Worm (Caenorhabditis elegans) whole organism, L2 larva: ENCODE results near the gene rpy-1.

ENCODE experiments used
- C34F6.9 ChIP-seq: fragments of 150-350 bp; optimal IDR thresholded peaks from 2 replicates; lab custom pipeline; 2014; ENCODE audit warnings: missing biosample characterization, missing genetic modification characterization
- R02D3.7 ChIP-seq: fragments of 150-350 bp; optimal IDR thresholded peaks from 2 replicates; lab custom pipeline; 2014; ENCODE audit warnings: missing biosample characterization, missing genetic modification characterization
- Y55F3AM.14 ChIP-seq: fragments of 200-800 bp; sonication (Bioruptor generic); optimal IDR thresholded peaks from 2 replicates; lab custom pipeline; 2018; ENCODE audit warnings: mild to moderate bottlenecking, missing genetic modification characterization, missing compliant biosample characterization
- ama-1 ChIP-seq: fragments of 150-350 bp; optimal IDR thresholded peaks from 2 replicates; lab custom pipeline; 2018; ENCODE audit warnings: inconsistent platforms
- blmp-1 ChIP-seq: sonication (generic microtip); optimal IDR thresholded peaks from 2 replicates; lab custom pipeline; 2017; ENCODE audit warnings: missing genetic modification characterization, mild to moderate bottlenecking, missing compliant biosample characterization, antibody characterized with exemption, moderate library complexity; ENCODE audit not compliant: insufficient read depth
- ceh-82 ChIP-seq: fragments of 150-350 bp; optimal IDR thresholded peaks from 2 replicates; lab custom pipeline; 2014; ENCODE audit warnings: missing biosample characterization, missing genetic modification characterization
- egl-27 ChIP-seq: sonication (generic microtip); optimal IDR thresholded peaks from 3 replicates; lab custom pipeline; 2017; ENCODE audit warnings: missing biosample characterization, missing genetic modification reagents, missing genetic modification characterization
- elt-1 ChIP-seq: fragments of 150-350 bp; optimal IDR thresholded peaks from 2 replicates; lab custom pipeline; 2014; ENCODE audit warnings: missing biosample characterization, missing genetic modification characterization
- elt-3 ChIP-seq: sonication (generic microtip); optimal IDR thresholded peaks from 2 replicates; lab custom pipeline; 2017; ENCODE audit warnings: missing biosample characterization, missing genetic modification characterization
- fos-1 ChIP-seq: fragments of 150-350 bp; optimal IDR thresholded peaks from 2 replicates; lab custom pipeline; 2014; ENCODE audit warnings: missing biosample characterization, missing genetic modification characterization
- gmeb-1 ChIP-seq: fragments of 150-350 bp; optimal IDR thresholded peaks from 2 replicates; lab custom pipeline; 2014; ENCODE audit warnings: missing biosample characterization, missing genetic modification characterization
- lin-11 ChIP-seq: fragments of 150-350 bp; sonication (generic microtip); optimal IDR thresholded peaks from 2 replicates; lab custom pipeline; 2014; ENCODE audit warnings: missing biosample characterization, missing genetic modification characterization, inconsistent platforms, mixed read lengths
- lin-39 ChIP-seq: fragments of 150-350 bp; optimal IDR thresholded peaks from 2 replicates; lab custom pipeline; 2014; ENCODE audit warnings: missing biosample characterization, missing genetic modification reagents, missing genetic modification characterization
- lsy-2 ChIP-seq, 2 experiments: fragments of 150-350 bp in 1 of 2; sonication (generic microtip) in 1 of 2; optimal IDR thresholded peaks; 2 replicates each; lab custom pipeline; 2014 to 2017; ENCODE audit warnings: missing biosample characterization in 2 of 2, missing genetic modification characterization in 2 of 2
- mab-5 ChIP-seq: fragments of 150-350 bp; optimal IDR thresholded peaks from 2 replicates; lab custom pipeline; 2014; ENCODE audit warnings: missing biosample characterization, missing genetic modification characterization
- mbf-1 ChIP-seq: sonication (generic microtip); optimal IDR thresholded peaks from 2 replicates; lab custom pipeline; 2017; ENCODE audit warnings: missing biosample characterization, missing genetic modification characterization
- mdl-1 ChIP-seq, 2 experiments: fragments of 150-350 bp in 1 of 2; sonication (generic microtip) in 1 of 2; optimal IDR thresholded peaks; 2 replicates each; lab custom pipeline; 2017; ENCODE audit warnings: missing biosample characterization in 2 of 2, missing genetic modification characterization in 2 of 2
- nhr-12 ChIP-seq: fragments of 150-350 bp; optimal IDR thresholded peaks from 2 replicates; lab custom pipeline; 2014; ENCODE audit warnings: missing biosample characterization, missing genetic modification characterization
- nhr-129 ChIP-seq: fragments of 150-350 bp; optimal IDR thresholded peaks from 2 replicates; lab custom pipeline; 2014; ENCODE audit warnings: missing biosample characterization, missing genetic modification characterization
- nhr-21 ChIP-seq: fragments of 150-350 bp; optimal IDR thresholded peaks from 2 replicates; lab custom pipeline; 2014; ENCODE audit warnings: missing biosample characterization, missing genetic modification characterization
- nhr-6 ChIP-seq: fragments of 150-350 bp; optimal IDR thresholded peaks from 2 replicates; lab custom pipeline; 2014; ENCODE audit warnings: missing biosample characterization, missing genetic modification characterization
- nhr-77 ChIP-seq: fragments of 150-350 bp; optimal IDR thresholded peaks from 2 replicates; lab custom pipeline; 2014; ENCODE audit warnings: missing biosample characterization, missing genetic modification characterization
- peb-1 ChIP-seq: fragments of 150-350 bp; optimal IDR thresholded peaks from 2 replicates; lab custom pipeline; 2014; ENCODE audit warnings: missing biosample characterization, missing genetic modification characterization
- sem-4 ChIP-seq: fragments of 150-350 bp; optimal IDR thresholded peaks from 2 replicates; lab custom pipeline; 2014; ENCODE audit warnings: missing biosample characterization, missing genetic modification reagents, missing genetic modification characterization
- skn-1 ChIP-seq: sonication (generic microtip); optimal IDR thresholded peaks from 2 replicates; lab custom pipeline; 2017; ENCODE audit warnings: missing biosample characterization, missing genetic modification characterization
- sma-9 ChIP-seq, 2 experiments: fragments of 150-350 bp in 1 of 2; sonication (generic microtip) in 1 of 2; optimal IDR thresholded peaks; 2 replicates each; lab custom pipeline; 2014 to 2016; ENCODE audit warnings: missing genetic modification characterization in 2 of 2, mild to moderate bottlenecking in 1 of 2, missing biosample characterization in 1 of 2, missing compliant biosample characterization in 1 of 2, missing genetic modification reagents in 1 of 2, moderate library complexity in 1 of 2
- snpc-4 ChIP-seq: fragments of 150-350 bp; optimal IDR thresholded peaks from 2 replicates; lab custom pipeline; 2014; ENCODE audit warnings: missing biosample characterization, missing genetic modification characterization
- unc-62 ChIP-seq: fragments of 150-350 bp; optimal IDR thresholded peaks from 2 replicates; lab custom pipeline; 2014; ENCODE audit warnings: missing biosample characterization, missing genetic modification reagents, missing genetic modification characterization
- zag-1 ChIP-seq: fragments of 150-350 bp; optimal IDR thresholded peaks from 2 replicates; lab custom pipeline; 2014; ENCODE audit warnings: missing biosample characterization, missing genetic modification characterization
- ztf-1 ChIP-seq: fragments of 200-800 bp; sonication (Bioruptor generic); conservative IDR thresholded peaks from 2 replicates; pipeline ENCODE4 v1.3.6; 2022; ENCODE audit warnings: missing genetic modification characterization, missing compliant biosample characterization
- ztf-4 ChIP-seq: fragments of 150-350 bp; optimal IDR thresholded peaks from 2 replicates; lab custom pipeline; 2014; ENCODE audit warnings: missing biosample characterization, missing genetic modification characterization

rpy-1 gene

DNA sequence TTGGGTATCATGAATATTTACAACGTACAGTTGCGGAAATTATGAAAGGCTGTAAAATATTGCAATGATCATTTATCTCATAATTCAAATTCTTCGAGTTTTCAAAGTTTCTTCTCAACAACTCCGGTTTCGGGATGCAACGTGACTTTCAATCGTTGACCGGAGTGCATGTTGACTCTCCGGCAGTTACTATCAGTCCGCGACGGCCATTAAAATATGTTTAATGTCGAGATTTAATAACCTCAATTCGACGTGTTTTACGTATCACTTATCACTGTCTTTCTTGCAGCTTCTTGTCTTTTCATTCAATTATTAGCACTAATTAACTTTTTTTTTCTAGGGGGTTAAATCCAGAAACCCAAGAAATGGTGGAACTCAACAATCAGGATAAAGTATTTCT, 12.8 kb upstream of the rpy-1 start, which contains the start of gene tsp-10:
TSS of gene tsp-10 (plus strand) at position 366 of the 400 bp plus-strand sequence.
- TF ChIP-seq Y55F3AM.14 (GFP tag; lab: Kevin White, UChicago), result no peak
- no peak for TF ChIP-seq ceh-82 (tag; lab: Kevin White, UChicago)
- TF ChIP-seq mdl-1 (tag; optimal IDR thresholded peaks at IDR 0.05; lab: Kevin White, UChicago), result no peak
- TF ChIP-seq C34F6.9 (tag; lab: Kevin White, UChicago), result no peak
- TF ChIP-seq elt-3 (tag; lab: Kevin White, UChicago), result no peak
- no peak for TF ChIP-seq peb-1
- no peak for TF ChIP-seq elt-1
- no peak for TF ChIP-seq sem-4
- no peak for TF ChIP-seq snpc-4 (tag; lab: Kevin White, UChicago)
- TF ChIP-seq R02D3.7 (tag; lab: Kevin White, UChicago), result no peak
- no peak for TF ChIP-seq mab-5 (tag; lab: Kevin White, UChicago)
- TF ChIP-seq gmeb-1 (tag; lab: Kevin White, UChicago), result no peak
- no peak for TF ChIP-seq nhr-12 (tag; lab: Kevin White, UChicago)
- no peak for TF ChIP-seq ztf-4 (tag; lab: Kevin White, UChicago)
- TF ChIP-seq, all 48 proteins: peak for 0

DNA sequence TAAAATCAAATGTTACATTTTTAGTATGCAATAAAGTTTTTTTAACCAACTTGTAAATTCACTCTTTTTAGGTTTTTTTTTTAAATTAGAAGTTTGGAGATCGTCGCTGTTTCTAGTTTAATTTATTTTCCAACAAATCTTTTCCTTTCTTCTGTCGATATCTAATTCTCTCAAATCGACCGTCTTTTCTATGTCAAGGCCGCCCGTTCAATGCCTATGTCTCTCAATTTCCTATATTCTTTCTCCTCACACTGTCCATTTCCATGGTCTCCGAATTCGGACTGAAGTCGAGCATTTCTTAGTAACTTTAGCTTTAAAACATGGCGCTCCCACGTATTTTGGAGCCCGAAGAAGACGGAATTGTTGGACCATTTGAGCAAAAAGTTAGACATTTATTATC, 11.2 kb upstream of the rpy-1 start, which contains the start of the genes T14B4.5 and T14B4.20:
TSS of gene T14B4.5 (plus strand) at position 226 of the 400 bp plus-strand sequence.
TSS of gene T14B4.20 (plus strand) at position 264 of the 400 bp plus-strand sequence.
- TF ChIP-seq peb-1 (no peak), egl-27 (tag; lab: Kevin White, UChicago) (no peak), ama-1 (lab: Kevin White, UChicago) (no peak), lin-39 (no peak), ztf-1 (GFP tag; lab: Robert Waterston, UW) (no peak), snpc-4 (tag; lab: Kevin White, UChicago) (no peak), R02D3.7 (tag; lab: Kevin White, UChicago) (no peak), unc-62 (GFP tag; lab: Kevin White, UChicago) (no peak), mbf-1 (tag; lab: Kevin White, UChicago) (no peak), lsy-2 (tag; optimal IDR thresholded peaks at IDR 0.05; lab: Kevin White, UChicago) (no peak), skn-1 (tag; lab: Kevin White, UChicago) (no peak), elt-1 (no peak), sma-9 (GFP tag; optimal IDR thresholded peaks at IDR 0.05; lab: Kevin White, UChicago) (no peak), sma-9 (tag; optimal IDR thresholded peaks at IDR 0.05; lab: Kevin White, UChicago) (no peak), zag-1 (tag; lab: Kevin White, UChicago) (no peak), nhr-6 (tag; lab: Kevin White, UChicago) (no peak), sem-4 (no peak), nhr-77 (tag; lab: Kevin White, UChicago) (no peak), lin-11 (tag; lab: Kevin White, UChicago) (no peak)

DNA sequence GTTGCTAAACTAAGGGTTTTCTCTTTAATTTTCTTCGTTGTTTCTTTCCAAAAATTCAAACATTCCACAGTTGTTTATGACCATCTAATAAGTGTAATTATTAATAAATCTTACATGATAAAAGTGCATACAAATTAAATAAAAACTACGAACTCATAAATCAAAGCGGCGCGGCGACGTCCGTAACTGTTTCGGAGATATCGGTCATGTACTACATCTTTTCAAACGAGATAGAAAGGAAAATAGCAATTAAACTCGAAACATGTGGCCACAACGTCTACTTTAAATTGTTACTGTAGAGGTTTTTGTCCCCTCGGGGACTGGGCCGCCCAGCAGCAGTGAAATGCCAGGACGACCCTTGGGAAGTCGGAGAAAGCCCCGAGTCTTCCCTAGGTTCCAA, 10.4 kb upstream of the rpy-1 start:
- TF ChIP-seq mdl-1 (tag; optimal IDR thresholded peaks at IDR 0.05; lab: Kevin White, UChicago) (no peak), sma-9 (GFP tag; optimal IDR thresholded peaks at IDR 0.05; lab: Kevin White, UChicago) (peak; percentile 59), sma-9 (tag; optimal IDR thresholded peaks at IDR 0.05; lab: Kevin White, UChicago) (no peak), nhr-21 (tag; lab: Kevin White, UChicago) (peak; percentile 42)
- TF ChIP-seq, all 48 proteins: peak for 2

DNA sequence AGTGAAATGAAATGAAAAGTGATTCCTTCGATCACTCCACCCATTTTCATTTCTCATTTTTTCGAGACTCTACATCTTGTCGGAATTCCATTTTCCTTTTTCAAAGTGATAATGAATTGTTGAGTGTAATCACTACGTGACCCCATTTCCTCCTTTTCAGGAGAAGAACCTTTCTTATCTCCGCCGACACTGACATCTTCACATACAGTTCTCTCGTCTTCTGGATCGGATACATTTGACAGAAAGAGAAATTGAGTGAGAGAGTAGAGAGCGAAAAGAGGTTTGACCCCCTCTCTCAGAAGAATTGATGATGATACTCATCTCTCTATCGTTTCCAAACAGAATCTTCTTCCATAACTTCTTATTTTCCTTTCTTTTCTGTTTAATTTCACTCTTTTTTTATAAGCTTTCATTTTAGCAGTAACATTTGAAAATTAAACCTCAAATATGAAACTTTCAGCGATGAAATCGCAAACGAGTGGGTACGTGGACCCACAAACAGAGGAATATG, 8.4 kb upstream of the rpy-1 start, which contains the start of gene dpy-2:
TSS of gene dpy-2 (plus strand) at position 461 of the 511 bp plus-strand sequence.
- TF ChIP-seq nhr-21 (tag; lab: Kevin White, UChicago) (peak; percentile 44), fos-1 (tag; lab: Kevin White, UChicago) (no peak), sem-4 (no peak), blmp-1 (peak; percentile 67)

DNA sequence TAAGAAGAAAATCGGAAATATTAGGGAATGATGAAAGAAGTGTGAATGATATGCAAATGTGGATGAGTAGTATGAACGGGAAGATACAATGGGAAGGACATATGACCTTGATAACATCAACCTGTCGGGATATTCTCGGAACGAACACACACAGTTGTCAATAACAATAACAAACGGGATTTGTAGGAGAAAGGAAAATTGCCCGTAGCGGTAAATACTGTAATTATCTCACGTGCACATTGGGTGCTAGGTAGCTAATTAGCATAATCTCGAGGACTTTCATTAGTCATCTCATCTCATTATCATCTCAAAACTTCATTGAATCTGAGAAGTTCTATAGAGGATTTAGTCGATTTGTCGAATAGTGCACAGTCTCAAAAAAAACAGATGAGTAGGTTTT, 7.6 kb upstream of the rpy-1 start:
- TF ChIP-seq lin-39 (no peak), nhr-129 (tag; lab: Kevin White, UChicago) (no peak), lin-11 (tag; lab: Kevin White, UChicago) (no peak), elt-1 (no peak), mab-5 (tag; lab: Kevin White, UChicago) (no peak)
